Worm (Caenorhabditis elegans) whole organism, early embryonic: Measurements from ENCODE around the gene rec-8.

Experiments
- B0310.2 ChIP-seq: sonication (generic microtip); optimal IDR thresholded peaks from 2 replicates; lab custom pipeline; 2016; ENCODE audit warnings: mild to moderate bottlenecking, missing genetic modification characterization, missing compliant biosample characterization
- F13C5.2 ChIP-seq: sonication (generic microtip); optimal IDR thresholded peaks from 2 replicates; lab custom pipeline; 2017; ENCODE audit warnings: mild to moderate bottlenecking, missing genetic modification characterization, inconsistent platforms, missing compliant biosample characterization
- aly-1 ChIP-seq: sonication (generic microtip); optimal IDR thresholded peaks from 2 replicates; lab custom pipeline; 2016; ENCODE audit warnings: missing genetic modification characterization, missing compliant biosample characterization
- ama-1 ChIP-seq: fragments of 150-350 bp; optimal IDR thresholded peaks from 2 replicates; lab custom pipeline; 2014
- ceh-13 ChIP-seq: fragments of 200-800 bp; sonication (Bioruptor generic); optimal IDR thresholded peaks from 2 replicates; lab custom pipeline; 2018; ENCODE audit warnings: mild to moderate bottlenecking, missing genetic modification characterization, missing compliant biosample characterization
- ceh-36 ChIP-seq: sonication (generic microtip); optimal IDR thresholded peaks from 2 replicates; lab custom pipeline; 2016; ENCODE audit warnings: missing genetic modification characterization, inconsistent platforms, missing compliant biosample characterization
- ets-7 ChIP-seq: sonication (generic microtip); optimal IDR thresholded peaks from 2 replicates; lab custom pipeline; 2016; ENCODE audit warnings: missing genotype, missing genetic modification characterization, missing compliant biosample characterization
- flt-1 ChIP-seq: fragments of 200-800 bp; sonication (Bioruptor generic); IDR thresholded peaks from 2 replicates; pipeline ENCODE4 v1.3.6; 2022; ENCODE audit warnings: missing genetic modification characterization, missing compliant biosample characterization
- hmbx-1 ChIP-seq: sonication (generic microtip); optimal IDR thresholded peaks from 2 replicates; lab custom pipeline; 2016; ENCODE audit warnings: mild to moderate bottlenecking, missing genetic modification characterization, missing compliant biosample characterization
- hmg-4 ChIP-seq: fragments of 200-800 bp; sonication (Bioruptor generic); optimal IDR thresholded peaks from 2 replicates; lab custom pipeline; 2018; ENCODE audit warnings: mild to moderate bottlenecking, missing genetic modification characterization, missing compliant biosample characterization
- hnd-1 ChIP-seq: sonication (generic microtip); optimal IDR thresholded peaks from 2 replicates; lab custom pipeline; 2016; ENCODE audit warnings: missing genetic modification characterization, missing compliant biosample characterization
- pes-1 ChIP-seq: fragments of 200-800 bp; sonication (Bioruptor generic); IDR thresholded peaks from 2 replicates; pipeline ENCODE4 v1.3.6; 2022; ENCODE audit warnings: missing genetic modification reagents, missing genetic modification characterization, missing compliant biosample characterization
- scrt-1 ChIP-seq: fragments of 200-800 bp; sonication (Bioruptor generic); IDR thresholded peaks from 2 replicates; pipeline ENCODE4 v1.3.6; 2022; ENCODE audit warnings: missing genetic modification characterization, missing compliant biosample characterization
- sea-1 ChIP-seq: fragments of 200-800 bp; sonication (Bioruptor generic); conservative IDR thresholded peaks from 2 replicates; pipeline ENCODE4 v1.3.6; 2022; ENCODE audit warnings: missing genetic modification characterization, missing compliant biosample characterization
- tbx-11 ChIP-seq: fragments of 200-800 bp; sonication (Bioruptor generic); IDR thresholded peaks from 2 replicates; pipeline ENCODE4 v1.3.6; 2022; ENCODE audit warnings: missing genetic modification characterization, missing compliant biosample characterization
- tbx-37 ChIP-seq: fragments of 200-800 bp; sonication (Bioruptor generic); conservative IDR thresholded peaks from 2 replicates; pipeline ENCODE4 v1.3.6; 2022; ENCODE audit warnings: missing genetic modification reagents, missing genetic modification characterization, missing compliant biosample characterization
- tra-4 ChIP-seq: sonication (generic microtip); optimal IDR thresholded peaks from 2 replicates; lab custom pipeline; 2017; ENCODE audit warnings: missing genetic modification characterization, missing compliant biosample characterization

The rec-8 gene

DNA sequence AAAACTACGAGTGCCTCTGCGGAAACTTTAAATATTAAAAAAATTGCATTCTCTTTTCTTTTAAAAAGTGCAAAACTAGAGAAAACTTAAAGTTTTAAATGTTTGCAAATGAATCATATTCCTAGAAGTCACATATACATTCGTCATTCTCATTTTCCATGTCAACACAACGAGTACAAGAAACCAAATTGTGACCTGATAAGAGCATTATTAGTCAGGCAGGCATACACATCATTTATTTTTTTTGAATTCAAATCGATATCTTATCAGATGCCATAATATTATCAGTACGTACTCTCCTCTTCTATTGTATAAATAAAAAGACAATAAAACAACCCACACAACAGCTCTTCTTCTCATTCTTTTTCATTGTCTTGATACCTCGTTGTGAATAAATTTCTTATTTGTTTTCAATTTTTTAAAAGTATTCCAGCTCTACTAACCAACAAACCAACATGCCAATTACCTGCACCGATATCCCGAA lies 5.7 kb downstream of the rec-8 start, which contains the start of gene W02A2.9:
Gene W02A2.9 (plus strand): TSS at position 434 of the 484 bp plus-strand sequence.
- TF ChIP-seq tbx-11 (GFP tag; lab: Robert Waterston, UW) = no peak
- no peak for TF ChIP-seq hmg-4 (GFP tag; lab: Kevin White, UChicago)
- TF ChIP-seq hmbx-1 (tag; lab: Kevin White, UChicago) = no peak
- no peak for TF ChIP-seq tra-4 (tag; lab: Kevin White, UChicago)
- no peak for TF ChIP-seq flt-1 (GFP tag; lab: Robert Waterston, UW)
- TF ChIP-seq F13C5.2 (tag; lab: Kevin White, UChicago) = no peak
- no peak for TF ChIP-seq pes-1 (GFP tag; lab: Robert Waterston, UW)
- TF ChIP-seq ama-1 (lab: Kevin White, UChicago) = no peak
- TF ChIP-seq ceh-36 (tag; lab: Kevin White, UChicago) = no peak
- no peak for TF ChIP-seq hnd-1 (tag; lab: Kevin White, UChicago)
- no peak for TF ChIP-seq sea-1 (GFP tag; lab: Robert Waterston, UW)
- TF ChIP-seq tbx-37 (GFP tag; lab: Robert Waterston, UW) = no peak

- TF ChIP-seq tbx-37 (GFP tag; lab: Robert Waterston, UW) (no peak), ama-1 (lab: Kevin White, UChicago) (no peak), hnd-1 (tag; lab: Kevin White, UChicago) (no peak), tra-4 (tag; lab: Kevin White, UChicago) (no peak), aly-1 (tag; lab: Kevin White, UChicago) (no peak), pes-1 (GFP tag; lab: Robert Waterston, UW) (no peak), ets-7 (tag; lab: Kevin White, UChicago) (no peak), B0310.2 (no peak), hmg-4 (GFP tag; lab: Kevin White, UChicago) (no peak), flt-1 (GFP tag; lab: Robert Waterston, UW) (no peak), sea-1 (GFP tag; lab: Robert Waterston, UW) (no peak)
These were observed 6.9 kb downstream of the rec-8 start for ce11 chrIV:13346078-13346477.

- TF ChIP-seq flt-1 (GFP tag; lab: Robert Waterston, UW) = no peak
- no peak for TF ChIP-seq ama-1 (lab: Kevin White, UChicago)
- no peak for TF ChIP-seq aly-1 (tag; lab: Kevin White, UChicago)
- no peak for TF ChIP-seq hmg-4 (GFP tag; lab: Kevin White, UChicago)
- TF ChIP-seq scrt-1 = no peak
- no peak for TF ChIP-seq tbx-11 (GFP tag; lab: Robert Waterston, UW)
- no peak for TF ChIP-seq tbx-37 (GFP tag; lab: Robert Waterston, UW)
- no peak for TF ChIP-seq tra-4 (tag; lab: Kevin White, UChicago)
- TF ChIP-seq hmbx-1 (tag; lab: Kevin White, UChicago) = no peak
- no peak for TF ChIP-seq hnd-1 (tag; lab: Kevin White, UChicago)
- TF ChIP-seq ceh-13 (GFP tag; lab: Kevin White, UChicago) = no peak
- no peak for TF ChIP-seq F13C5.2 (tag; lab: Kevin White, UChicago)
- no peak for TF ChIP-seq B0310.2
- TF ChIP-seq ceh-36 (tag; lab: Kevin White, UChicago) = no peak
These were observed 10.4 kb downstream of the rec-8 start, which contains the start of gene W02A2.5 for ce11 chrIV:13342555-13342954. TSS of gene W02A2.5 (plus strand) at chrIV:13342855.

- no peak for TF ChIP-seq aly-1 (tag; lab: Kevin White, UChicago)
- TF ChIP-seq tbx-37 (GFP tag; lab: Robert Waterston, UW) = no peak
These were observed 18.7 kb downstream of the rec-8 start for ce11 chrIV:13334287-13334686.

DNA sequence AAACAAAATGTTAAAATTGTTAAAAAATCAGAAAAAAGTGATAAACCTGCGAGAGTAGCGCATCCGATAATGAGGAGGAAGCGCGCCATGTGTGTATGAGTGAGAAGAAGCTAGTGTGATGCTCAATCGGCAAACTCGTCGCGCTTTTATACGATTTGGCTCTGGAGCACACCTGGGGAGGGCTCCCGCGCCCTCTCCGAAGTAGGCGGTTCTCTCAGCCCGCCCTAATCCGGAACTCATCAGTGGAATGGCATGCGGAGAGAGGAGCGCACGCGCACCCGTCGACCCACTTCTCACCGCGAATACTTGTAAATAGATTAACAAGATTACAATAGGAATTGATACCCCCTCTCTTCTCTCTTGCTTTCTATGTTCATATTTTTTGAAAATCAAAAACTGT lies 21.7 kb downstream of the rec-8 start, which contains the start of gene pqn-74:
Gene pqn-74 (minus strand): TSS at position 122 of the 400 bp plus-strand sequence.
- TF ChIP-seq ets-7 (tag; lab: Kevin White, UChicago) (no peak), F13C5.2 (tag; lab: Kevin White, UChicago) (no peak), pes-1 (GFP tag; lab: Robert Waterston, UW) (no peak), sea-1 (GFP tag; lab: Robert Waterston, UW) (no peak), aly-1 (tag; lab: Kevin White, UChicago) (no peak)

- TF ChIP-seq hmbx-1 (tag; lab: Kevin White, UChicago) (no peak), ets-7 (tag; lab: Kevin White, UChicago) (no peak), B0310.2 (no peak), hmg-4 (GFP tag; lab: Kevin White, UChicago) (no peak), pes-1 (GFP tag; lab: Robert Waterston, UW) (no peak), aly-1 (tag; lab: Kevin White, UChicago) (no peak), tbx-11 (GFP tag; lab: Robert Waterston, UW) (no peak), flt-1 (GFP tag; lab: Robert Waterston, UW) (no peak), tbx-37 (GFP tag; lab: Robert Waterston, UW) (no peak), sea-1 (GFP tag; lab: Robert Waterston, UW) (no peak), ceh-13 (GFP tag; lab: Kevin White, UChicago) (no peak)
These were observed 22.4 kb downstream of the rec-8 start for ce11 chrIV:13330547-13330946.

ce11 chrIV:13328059-13328458 lies 24.9 kb downstream of the rec-8 start, which contains the start of gene far-6:
TSS of gene far-6 (plus strand) at chrIV:13328359.
- TF ChIP-seq aly-1 (tag; lab: Kevin White, UChicago) = no peak
- TF ChIP-seq ama-1 (lab: Kevin White, UChicago) = no peak
- no peak for TF ChIP-seq flt-1 (GFP tag; lab: Robert Waterston, UW)
- no peak for TF ChIP-seq scrt-1
- no peak for TF ChIP-seq ets-7 (tag; lab: Kevin White, UChicago)
- TF ChIP-seq tra-4 (tag; lab: Kevin White, UChicago) = no peak
- no peak for TF ChIP-seq F13C5.2 (tag; lab: Kevin White, UChicago)
- no peak for TF ChIP-seq tbx-11 (GFP tag; lab: Robert Waterston, UW)
